Fruit fly (Drosophila melanogaster) S2 (cell line): Measurements from ENCODE around the gene amrt.

ENCODE experiments used
- CG8478 ChIP-seq: fragments of >200 bp; optimal IDR thresholded peaks from 2 replicates; lab custom pipeline; 2018
- CTCF ChIP-seq, 2 experiments: fragments of >200 bp; optimal IDR thresholded peaks; 2 replicates each; lab custom pipeline; 2018

DNA sequence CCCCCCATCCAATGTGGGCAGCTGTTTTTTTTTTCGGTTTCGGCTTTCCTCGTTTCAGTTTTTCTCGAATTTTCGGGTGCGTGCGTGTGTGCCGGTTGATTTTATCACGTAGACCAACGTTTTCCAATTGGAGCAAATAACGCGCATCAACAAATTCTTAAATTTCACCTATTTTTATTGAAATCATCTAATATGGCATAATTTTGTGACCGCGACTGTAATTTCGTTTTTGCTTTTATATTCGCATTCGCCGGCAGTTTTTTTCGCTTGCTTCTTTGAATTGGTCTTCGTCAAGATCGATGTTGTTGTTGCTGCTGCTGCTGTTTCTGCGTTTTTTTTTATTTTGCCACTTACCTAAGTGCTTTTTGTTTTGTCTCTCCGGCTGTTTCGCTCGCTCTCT, 27.8 kb upstream of the amrt start:
- TF ChIP-seq CG8478 (lab: Kevin White, UChicago) (no peak), CTCF (optimal IDR thresholded peaks at IDR 0.05; lab: Kevin White, UChicago) (no peak)
